Worm (Caenorhabditis elegans): ENCODE results near the gene xbx-3.

DNA sequence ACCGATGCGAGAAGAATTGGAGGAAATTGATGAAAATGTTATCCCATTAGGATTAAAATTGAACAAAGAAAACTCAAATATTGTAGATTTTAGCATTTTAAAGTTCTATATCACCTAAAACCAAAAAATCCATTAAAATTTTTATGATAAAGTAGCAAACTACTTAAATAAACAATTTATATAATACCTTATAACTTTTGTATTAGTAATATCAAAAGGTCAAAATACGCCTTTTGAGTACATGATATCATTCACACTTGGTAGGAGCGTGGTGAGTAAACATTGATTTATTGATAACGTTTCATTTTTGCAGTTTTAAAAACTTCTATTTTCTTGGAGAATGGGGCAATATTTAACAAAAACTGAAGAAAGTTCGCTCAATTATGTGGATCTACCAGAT is 34.7 kb upstream of the xbx-3 start, which contains the start of gene C05B5.5:
- TF ChIP-seq unc-62 (GFP tag; optimal IDR thresholded peaks at IDR 0.05), result no peak
- TF ChIP-seq zag-1 (tag; optimal IDR thresholded peaks at IDR 0.05), result no peak
- no peak for TF ChIP-seq lin-39 (tag; optimal IDR thresholded peaks at IDR 0.05)
- no peak for TF ChIP-seq sptf-1 (tag; optimal IDR thresholded peaks at IDR 0.05)
- TF ChIP-seq pqm-1 (tag; optimal IDR thresholded peaks at IDR 0.05), result no peak
- TF ChIP-seq nhr-77 (tag; optimal IDR thresholded peaks at IDR 0.05), result no peak
- no peak for TF ChIP-seq blmp-1 (tag; optimal IDR thresholded peaks at IDR 0.05)
- TF ChIP-seq unc-30 (tag; optimal IDR thresholded peaks at IDR 0.05), result no peak
- no peak for TF ChIP-seq jun-1 (tag; optimal IDR thresholded peaks at IDR 0.05)
- no peak for TF ChIP-seq unc-98 (GFP tag; IDR thresholded peaks at IDR 0.05)
- no peak for TF ChIP-seq nhr-71 (tag; optimal IDR thresholded peaks at IDR 0.05)
- TF ChIP-seq snpc-4 (tag; optimal IDR thresholded peaks at IDR 0.05), result no peak
